Fruit fly (Drosophila melanogaster) Kc167 (cell line): ENCODE results near the gene CstF64.

Source experiments
- Myc ChIP-seq: fragments of >200 bp; optimal IDR thresholded peaks from 2 replicates; lab custom pipeline; 2017; ENCODE audit warnings: missing external identifiers
- Sin3A ChIP-seq: fragments of >200 bp; optimal IDR thresholded peaks from 2 replicates; lab custom pipeline; 2018; ENCODE audit warnings: missing external identifiers
- h ChIP-seq: fragments of >200 bp; optimal IDR thresholded peaks from 3 replicates; lab custom pipeline; 2018; ENCODE audit warnings: missing external identifiers
- insv ChIP-seq: fragments of >200 bp; optimal IDR thresholded peaks from 3 replicates; lab custom pipeline; 2018; ENCODE audit warnings: missing external identifiers
- psq ChIP-seq: fragments of >200 bp; optimal IDR thresholded peaks from 2 replicates; lab custom pipeline; 2017; ENCODE audit warnings: missing external identifiers
- ttk ChIP-seq: sonication (Bioruptor generic); optimal IDR thresholded peaks from 2 replicates; lab custom pipeline; 2017; ENCODE audit warnings: missing external identifiers

Gene CstF64

DNA sequence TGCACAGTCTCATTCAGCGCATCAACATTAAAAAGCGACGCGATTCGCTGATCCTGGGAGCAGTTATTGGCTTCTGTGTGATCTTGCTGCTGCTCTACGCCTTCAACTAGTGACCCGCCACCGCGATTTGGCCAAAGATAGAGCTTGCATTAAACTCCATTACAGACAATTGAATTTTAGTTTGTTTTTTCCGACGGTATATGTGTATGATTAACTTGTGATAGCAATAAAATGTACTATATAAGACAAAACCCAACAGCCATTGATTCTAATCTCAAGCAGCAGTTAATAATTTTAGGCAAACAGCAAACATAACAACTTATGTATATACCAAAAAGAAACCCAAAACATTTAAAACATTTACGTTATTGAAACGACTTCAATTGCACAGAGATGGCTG lies 5.6 kb downstream of the CstF64 start, which contains the start of gene CG31231:
TSS of gene CG31231 (plus strand) at position 301 of the 400 bp plus-strand sequence.
- TF ChIP-seq h (lab: Kevin White, UChicago) (no peak), ttk (lab: Kevin White, UChicago) (no peak), insv (lab: Kevin White, UChicago) (no peak), Myc (lab: Kevin White, UChicago) (no peak), Sin3A (no peak), psq (lab: Kevin White, UChicago) (no peak)

DNA sequence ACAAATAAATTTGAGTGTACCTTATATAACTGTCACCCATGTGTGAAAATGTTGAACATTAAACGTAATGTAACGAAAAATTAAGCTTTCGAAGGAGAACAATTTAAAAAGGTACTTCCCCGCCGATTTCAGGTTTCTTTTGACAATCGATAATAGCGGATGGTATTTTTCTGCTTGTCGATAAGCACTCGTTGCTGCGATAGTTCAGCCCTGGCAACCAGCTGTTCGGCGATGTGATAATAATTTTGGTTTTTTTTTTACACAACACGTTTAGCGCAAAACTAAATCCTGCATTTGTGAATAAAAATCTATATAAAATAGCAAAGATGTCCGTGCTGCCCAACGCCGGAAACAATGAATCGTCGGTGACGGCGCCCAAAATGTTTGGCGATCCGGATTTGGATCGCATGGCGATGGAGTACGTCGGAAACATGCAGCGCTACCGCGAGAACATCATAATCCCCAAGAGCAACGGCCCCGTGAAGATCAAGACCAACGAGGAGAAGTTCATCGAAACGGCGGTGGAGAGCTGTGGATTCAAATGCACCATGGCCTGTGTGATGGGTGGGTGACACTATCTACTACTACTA lies 8.3 kb downstream of the CstF64 start, which contains the start of gene CG31229:
TSS of gene CG31229 (plus strand) at position 194 of the 590 bp plus-strand sequence.
- no peak for TF ChIP-seq psq (lab: Kevin White, UChicago)
- no peak for TF ChIP-seq h (lab: Kevin White, UChicago)
- no peak for TF ChIP-seq Myc (lab: Kevin White, UChicago)
- TF ChIP-seq ttk (lab: Kevin White, UChicago): no peak
- TF ChIP-seq insv (lab: Kevin White, UChicago): no peak

DNA sequence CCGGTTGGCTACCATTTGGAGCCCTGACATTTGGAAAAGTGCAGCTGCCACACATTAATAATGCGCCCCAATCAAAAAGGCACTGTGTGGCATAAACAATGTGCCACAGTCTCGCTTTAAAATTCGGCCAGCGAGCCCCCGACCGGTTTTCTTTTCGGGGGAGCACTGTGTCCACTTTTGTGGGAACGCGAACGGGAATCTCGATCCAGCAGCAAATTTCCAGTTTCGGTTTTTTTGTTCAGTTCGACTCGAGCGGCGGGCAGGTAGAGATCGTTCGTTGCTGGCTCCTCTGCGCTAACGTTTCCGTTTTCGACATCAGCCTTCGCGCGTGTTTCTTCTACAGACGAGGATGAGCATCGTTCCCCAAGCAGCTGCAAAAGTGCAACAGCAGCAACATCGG lies 9.7 kb downstream of the CstF64 start, which contains the start of gene CG7702:
TSS of gene CG7702 (plus strand) at position 239 of the 400 bp plus-strand sequence.
- TF ChIP-seq insv (lab: Kevin White, UChicago) (no peak), h (lab: Kevin White, UChicago) (no peak), ttk (lab: Kevin White, UChicago) (no peak), Myc (lab: Kevin White, UChicago) (no peak), psq (lab: Kevin White, UChicago) (no peak), Sin3A (no peak)

DNA sequence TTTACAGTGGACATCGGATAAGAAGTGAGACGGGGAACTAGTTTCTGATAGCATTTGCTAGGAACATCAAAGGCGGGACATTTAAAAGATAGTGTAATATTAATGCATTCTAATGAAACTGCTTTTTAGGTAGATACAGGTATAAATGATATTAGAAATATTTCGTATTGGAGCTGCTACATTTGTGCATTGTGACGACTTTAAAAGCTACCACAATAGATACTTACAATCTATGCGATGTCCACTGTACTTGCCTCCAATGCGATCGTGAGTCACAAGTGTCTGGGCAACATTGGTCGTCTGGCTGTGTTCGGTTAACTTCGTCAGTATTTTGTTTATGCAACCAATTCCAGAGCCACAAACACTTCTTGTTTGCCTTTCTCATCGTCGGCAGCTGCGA lies 10.4 kb downstream of the CstF64 start:
- TF ChIP-seq insv (lab: Kevin White, UChicago) (no peak), Sin3A (no peak), Myc (lab: Kevin White, UChicago) (no peak), h (lab: Kevin White, UChicago) (no peak), ttk (lab: Kevin White, UChicago) (no peak), psq (lab: Kevin White, UChicago) (no peak)

DNA sequence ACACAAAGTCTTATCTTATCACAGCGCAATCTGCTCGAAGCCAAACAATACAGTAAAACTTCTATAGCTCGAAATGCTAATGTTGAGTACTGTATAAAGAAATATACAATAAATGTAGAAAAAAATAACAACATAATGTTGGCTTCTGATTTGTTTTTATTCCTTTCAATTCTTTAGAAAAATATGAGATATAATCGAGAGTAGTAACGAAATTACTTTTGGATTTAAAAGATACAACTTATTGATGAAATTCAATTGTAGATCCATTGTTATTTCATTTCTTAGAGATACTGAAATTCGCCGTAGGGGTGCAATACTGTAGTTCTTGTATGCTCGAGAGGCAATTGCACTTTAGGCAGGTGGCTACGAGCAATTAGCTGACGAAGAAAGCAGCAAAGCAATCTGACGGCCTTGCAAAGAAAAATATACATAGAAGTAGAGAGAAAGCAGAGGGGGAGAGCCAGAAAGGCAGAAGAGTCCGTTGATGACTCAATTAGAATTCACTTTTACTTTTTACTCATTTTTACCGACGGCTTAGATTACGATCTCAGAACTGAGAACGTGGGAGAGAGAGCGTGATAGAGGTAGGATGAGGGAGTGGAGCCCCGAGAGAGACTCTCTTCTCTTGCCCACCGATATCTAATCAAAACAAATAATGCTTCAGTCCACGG lies 11.2 kb downstream of the CstF64 start:
- no peak for TF ChIP-seq insv (lab: Kevin White, UChicago)
- TF ChIP-seq Sin3A: no peak
- no peak for TF ChIP-seq psq (lab: Kevin White, UChicago)
- no peak for TF ChIP-seq ttk (lab: Kevin White, UChicago)
- no peak for TF ChIP-seq Myc (lab: Kevin White, UChicago)
- no peak for TF ChIP-seq h (lab: Kevin White, UChicago)

DNA sequence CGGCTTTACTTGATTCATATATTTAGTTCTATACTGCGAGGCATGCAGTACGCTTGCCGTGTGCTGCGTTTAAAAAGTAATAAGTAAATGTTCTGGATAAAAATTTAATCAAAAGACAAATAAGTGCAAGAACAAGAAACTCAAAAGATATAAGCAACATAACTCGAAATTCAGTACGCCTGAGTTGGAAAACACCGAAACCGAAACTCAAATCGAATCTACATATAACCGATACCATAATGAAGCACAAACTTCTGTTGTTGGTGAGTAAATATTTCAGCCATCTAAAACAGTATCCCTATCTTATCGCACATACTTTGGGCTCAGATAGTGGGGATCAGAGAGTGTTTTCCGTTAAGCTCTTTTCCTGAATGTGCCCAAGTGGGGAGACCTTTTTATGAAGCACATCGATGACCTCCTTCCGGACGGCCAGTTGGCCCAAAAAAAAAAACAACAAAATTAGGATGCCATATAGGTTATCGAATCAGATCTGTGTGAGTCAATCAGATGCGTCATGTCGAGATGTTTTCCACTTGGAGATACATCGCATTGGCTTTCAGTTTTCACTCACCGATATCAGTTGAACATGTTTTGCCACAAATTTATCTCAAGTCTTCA lies 11.8 kb downstream of the CstF64 start, which contains the start of gene CG31230:
TSS of gene CG31230 (plus strand) at position 568 of the 618 bp plus-strand sequence.
- no peak for TF ChIP-seq Sin3A
- TF ChIP-seq ttk (lab: Kevin White, UChicago): no peak
- TF ChIP-seq psq (lab: Kevin White, UChicago): no peak
- no peak for TF ChIP-seq insv (lab: Kevin White, UChicago)
- TF ChIP-seq Myc (lab: Kevin White, UChicago): no peak
- TF ChIP-seq h (lab: Kevin White, UChicago): no peak

DNA sequence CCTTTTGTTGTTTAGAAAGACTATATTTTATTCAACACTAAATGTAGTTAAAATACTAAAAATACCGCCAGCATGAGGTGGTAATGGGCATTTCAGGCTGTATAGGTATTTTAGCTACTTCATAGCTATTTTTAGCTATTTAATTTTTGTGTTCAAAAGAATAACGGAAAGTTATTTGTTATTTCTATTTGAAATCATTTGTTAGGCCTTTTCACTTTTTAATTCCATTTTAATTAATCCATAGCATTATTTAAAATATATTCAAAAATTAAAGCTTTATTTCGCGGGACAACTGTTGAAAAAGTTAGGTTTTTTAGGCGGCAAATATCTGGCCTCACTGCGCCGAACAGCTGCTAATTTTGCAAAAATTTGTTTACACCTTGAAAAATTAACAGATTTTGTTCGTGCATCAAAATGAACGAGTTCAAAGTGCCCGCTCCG lies 18.1 kb downstream of the CstF64 start, which contains the start of the genes dind and CG7706:
TSS of gene dind (minus strand) at position 40 of the 441 bp plus-strand sequence.
TSS of gene CG7706 (plus strand) at position 319 of the 441 bp plus-strand sequence.
- TF ChIP-seq Myc (lab: Kevin White, UChicago): no peak
- TF ChIP-seq ttk (lab: Kevin White, UChicago): no peak
- TF ChIP-seq h (lab: Kevin White, UChicago): no peak
- no peak for TF ChIP-seq psq (lab: Kevin White, UChicago)
- no peak for TF ChIP-seq Sin3A
- TF ChIP-seq insv (lab: Kevin White, UChicago): no peak

DNA sequence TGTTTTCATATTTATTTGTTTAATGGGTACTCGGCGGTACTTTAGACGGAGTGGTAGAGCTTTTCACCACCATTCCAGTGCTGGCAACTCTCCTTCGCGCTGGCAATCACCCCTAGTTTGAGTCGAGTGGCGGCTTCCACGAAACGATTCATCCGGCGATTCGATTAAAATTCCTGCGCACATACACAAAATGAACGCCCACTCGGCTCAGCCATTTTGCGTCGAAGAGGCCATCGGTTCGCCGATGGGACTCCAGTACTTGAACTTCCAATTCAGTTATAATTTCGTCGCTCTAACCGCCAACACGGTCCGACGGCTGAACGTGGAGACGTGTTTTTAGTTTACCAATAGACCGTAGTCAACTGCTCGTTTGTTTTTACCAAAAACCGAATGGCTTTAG lies 20.9 kb downstream of the CstF64 start, which contains the start of the genes CG46318 and ChT:
TSS of gene CG46318 (plus strand) at position 273 of the 400 bp plus-strand sequence.
TSS of gene ChT (plus strand) at position 273 of the 400 bp plus-strand sequence.
- TF ChIP-seq ttk (lab: Kevin White, UChicago) (no peak), Sin3A (no peak), insv (lab: Kevin White, UChicago) (no peak), Myc (lab: Kevin White, UChicago) (no peak)

DNA sequence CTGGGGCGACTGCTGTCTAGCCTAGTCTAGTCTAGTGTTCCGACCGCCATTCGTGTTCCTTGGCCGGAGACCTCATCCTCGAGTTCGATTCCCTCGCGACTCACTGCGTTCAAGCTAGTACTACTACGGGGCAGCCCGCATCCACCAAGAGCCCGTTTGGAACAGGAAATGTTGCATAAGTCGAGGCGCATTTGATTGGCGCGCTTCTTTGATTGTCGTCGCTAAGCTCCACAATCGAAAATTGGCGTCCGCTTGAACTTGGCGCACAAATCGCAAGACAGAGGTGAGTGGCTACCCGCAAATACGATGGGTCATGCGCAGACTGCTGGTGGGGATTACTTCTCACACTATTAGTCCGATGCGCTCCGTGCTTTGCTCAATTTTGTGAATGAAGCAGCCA lies 21.6 kb downstream of the CstF64 start:
- TF ChIP-seq ttk (lab: Kevin White, UChicago) (no peak), h (lab: Kevin White, UChicago) (no peak), Myc (lab: Kevin White, UChicago) (no peak), Sin3A (no peak), psq (lab: Kevin White, UChicago) (no peak), insv (lab: Kevin White, UChicago) (no peak)

DNA sequence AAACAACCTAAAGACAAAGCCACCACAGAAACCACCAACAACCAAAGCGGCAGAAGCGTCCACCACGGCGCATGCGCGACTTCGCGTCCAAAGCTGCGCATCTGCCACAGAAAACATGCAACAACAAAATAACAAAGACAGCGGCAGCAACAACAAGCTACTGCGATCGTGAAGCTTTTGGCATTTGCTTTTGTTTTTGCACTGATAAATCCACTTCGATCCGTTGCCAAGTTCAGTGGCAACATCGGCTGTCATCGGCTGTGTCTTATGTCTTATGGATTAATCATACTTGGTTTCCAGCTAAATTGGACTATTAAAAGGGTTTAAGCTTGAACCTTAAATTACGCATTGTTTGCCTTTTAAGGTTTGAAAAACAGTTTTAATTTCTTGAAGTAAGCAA lies 33.2 kb downstream of the CstF64 start, which contains the start of gene Muc91C:
TSS of gene Muc91C (minus strand) at position 101 of the 400 bp plus-strand sequence.
- no peak for TF ChIP-seq Myc (lab: Kevin White, UChicago)
- TF ChIP-seq Sin3A: no peak
- TF ChIP-seq h (lab: Kevin White, UChicago): no peak
- TF ChIP-seq psq (lab: Kevin White, UChicago): no peak
- TF ChIP-seq insv (lab: Kevin White, UChicago): no peak
- no peak for TF ChIP-seq ttk (lab: Kevin White, UChicago)

DNA sequence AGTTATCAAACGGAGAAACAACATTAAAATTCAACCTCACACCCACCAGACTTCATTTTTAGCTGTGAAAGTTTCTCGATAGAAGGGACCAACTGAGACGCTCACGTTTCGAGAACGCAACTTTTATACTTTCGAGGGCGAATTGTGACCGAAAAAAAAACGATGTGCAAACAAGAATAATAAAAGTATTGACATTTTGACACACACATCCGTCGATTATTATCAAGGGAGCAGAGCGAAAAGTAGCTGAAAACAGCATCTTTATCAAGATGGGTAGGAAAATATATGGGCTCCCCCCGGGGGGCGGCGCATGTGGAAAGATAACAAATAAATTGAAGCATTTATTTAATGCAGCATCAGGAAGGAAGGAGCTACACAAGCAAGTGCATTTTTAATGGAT lies 34.2 kb downstream of the CstF64 start, which contains the start of gene CG14300:
TSS of gene CG14300 (minus strand) at position 101 of the 400 bp plus-strand sequence.
- TF ChIP-seq Sin3A: no peak
- no peak for TF ChIP-seq ttk (lab: Kevin White, UChicago)
- TF ChIP-seq insv (lab: Kevin White, UChicago): no peak
- TF ChIP-seq h (lab: Kevin White, UChicago): no peak
- no peak for TF ChIP-seq psq (lab: Kevin White, UChicago)
- no peak for TF ChIP-seq Myc (lab: Kevin White, UChicago)
